Worm (Caenorhabditis elegans): ENCODE results near the gene cct-7.

Gene cct-7

DNA sequence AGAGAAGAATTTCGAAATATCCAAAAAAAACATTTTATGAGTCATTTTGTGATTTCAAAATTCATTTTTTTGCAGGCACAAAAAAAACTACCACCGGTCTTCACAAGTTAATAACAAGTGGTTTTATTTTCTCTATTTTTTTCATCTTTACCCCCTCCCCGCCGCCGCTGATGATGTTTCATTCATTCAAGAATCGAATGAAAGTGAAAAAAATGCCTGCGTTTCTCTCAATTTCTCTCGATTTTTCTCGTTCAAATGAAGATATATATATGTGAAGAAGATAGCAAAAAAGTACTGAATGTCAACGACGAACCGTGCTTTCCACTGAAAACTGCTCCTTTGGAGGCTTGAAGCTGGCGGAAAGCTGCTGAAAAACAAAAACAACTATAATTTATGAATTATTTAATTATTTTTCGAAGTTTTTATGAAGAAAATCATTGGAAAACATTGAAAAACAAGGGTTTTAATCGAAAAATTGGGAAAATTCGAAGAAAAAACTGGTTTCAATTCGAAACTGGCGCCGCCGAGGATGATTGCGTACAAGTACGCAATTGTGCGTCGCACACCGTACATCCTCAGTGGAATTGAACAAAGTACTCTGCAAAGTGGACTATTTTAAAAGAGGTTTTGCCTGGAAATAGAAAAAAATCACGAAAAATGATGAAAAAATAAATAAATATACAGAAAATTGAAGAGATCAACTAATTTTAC, 20.7 kb downstream of the cct-7 start, which contains the start of gene zig-11:
TSS of gene zig-11 (minus strand) at position 373 of the 711 bp plus-strand sequence.
- TF ChIP-seq egl-27 (tag; optimal IDR thresholded peaks at IDR 0.05), result no peak
- TF ChIP-seq nfya-1 (tag; optimal IDR thresholded peaks at IDR 0.05; ENCODE audit: insufficient read depth), result peak; percentile 49
- no peak for TF ChIP-seq nhr-25 (tag; optimal IDR thresholded peaks at IDR 0.05)
- TF ChIP-seq sea-2 (GFP tag; optimal IDR thresholded peaks at IDR 0.05), result no peak
- TF ChIP-seq lin-15B (tag; optimal IDR thresholded peaks at IDR 0.05), result peak; percentile 28
- no peak for TF ChIP-seq zag-1 (tag; optimal IDR thresholded peaks at IDR 0.05)
- no peak for TF ChIP-seq nhr-237 (tag; optimal IDR thresholded peaks at IDR 0.05)

DNA sequence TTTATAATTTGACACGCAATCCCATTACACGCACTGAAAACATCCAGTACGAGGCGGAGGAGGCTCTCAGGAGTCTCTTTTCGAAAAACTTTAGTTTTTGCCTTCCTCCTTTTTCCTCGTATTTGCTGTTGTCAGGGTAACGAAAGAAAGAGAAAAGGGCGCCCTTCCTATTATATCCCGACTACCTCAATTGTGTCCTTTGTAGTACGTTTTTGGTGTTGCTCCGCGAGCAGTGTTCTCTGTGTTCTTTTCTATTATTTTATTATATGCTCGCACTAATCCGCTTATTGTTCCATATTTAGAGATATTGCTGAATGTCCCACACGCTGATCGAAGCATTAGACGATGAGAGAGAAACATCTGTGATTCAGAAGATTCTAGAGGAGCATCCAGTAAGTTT, 23.4 kb downstream of the cct-7 start, which contains the start of gene nphp-2:
TSS of gene nphp-2 (plus strand) at position 301 of the 400 bp plus-strand sequence.
- TF ChIP-seq elt-1 (tag; optimal IDR thresholded peaks at IDR 0.05) (no peak), unc-62 (GFP tag; optimal IDR thresholded peaks at IDR 0.05) (no peak), pha-4 (tag; optimal IDR thresholded peaks at IDR 0.05) (no peak), ztf-11 (tag; optimal IDR thresholded peaks at IDR 0.05) (no peak), jun-1 (tag; optimal IDR thresholded peaks at IDR 0.05) (no peak), ceh-82 (tag; optimal IDR thresholded peaks at IDR 0.05) (no peak), sea-2 (GFP tag; optimal IDR thresholded peaks at IDR 0.05) (no peak), hmg-11 (tag; optimal IDR thresholded peaks at IDR 0.05) (no peak), aly-2 (tag; optimal IDR thresholded peaks at IDR 0.05) (no peak)

DNA sequence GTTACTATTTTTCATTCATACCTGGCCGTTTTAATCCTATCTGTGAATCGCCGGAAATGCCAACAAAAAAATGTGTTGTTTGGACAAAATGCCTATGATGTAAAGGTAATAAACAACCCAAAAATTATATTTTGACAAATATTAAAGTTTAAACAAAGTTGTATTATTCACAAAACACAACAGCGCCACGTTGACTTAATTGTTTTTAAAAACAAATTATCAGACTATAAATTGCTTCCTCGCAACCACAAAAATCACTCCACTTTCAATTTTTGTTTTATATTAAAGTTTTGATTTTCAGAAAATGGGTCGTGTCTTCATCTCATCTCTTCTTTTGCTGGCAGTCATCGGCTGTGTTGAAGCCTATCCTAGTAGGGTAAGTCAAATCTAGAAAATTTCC, 35.3 kb downstream of the cct-7 start, which contains the start of gene Y32G9A.5:
TSS of gene Y32G9A.5 (plus strand) at position 301 of the 400 bp plus-strand sequence.
- TF ChIP-seq lin-15B (tag; optimal IDR thresholded peaks at IDR 0.05) (no peak), hmg-11 (tag; optimal IDR thresholded peaks at IDR 0.05) (no peak)

DNA sequence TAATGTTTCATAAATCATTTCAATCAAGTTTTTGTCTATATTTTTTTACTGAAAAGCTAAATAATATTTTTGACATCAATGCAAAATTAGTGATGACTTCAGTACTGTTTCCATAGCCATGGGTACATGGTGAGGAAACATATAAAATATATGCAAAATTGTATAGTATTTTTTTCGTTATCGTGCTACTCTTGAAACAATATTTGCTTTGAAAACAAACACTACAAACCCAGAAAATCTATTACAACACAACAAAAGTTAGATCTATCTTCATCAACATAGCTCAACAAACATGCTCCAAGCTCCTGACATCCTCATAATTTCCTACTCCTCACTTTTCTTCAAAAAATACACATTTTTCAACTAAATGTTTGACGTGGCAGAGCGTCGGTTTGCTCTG, 36.5 kb downstream of the cct-7 start, which contains the start of gene srp-3:
TSS of gene srp-3 (plus strand) at position 301 of the 400 bp plus-strand sequence.
- TF ChIP-seq lin-39 (tag; optimal IDR thresholded peaks at IDR 0.05), result no peak

DNA sequence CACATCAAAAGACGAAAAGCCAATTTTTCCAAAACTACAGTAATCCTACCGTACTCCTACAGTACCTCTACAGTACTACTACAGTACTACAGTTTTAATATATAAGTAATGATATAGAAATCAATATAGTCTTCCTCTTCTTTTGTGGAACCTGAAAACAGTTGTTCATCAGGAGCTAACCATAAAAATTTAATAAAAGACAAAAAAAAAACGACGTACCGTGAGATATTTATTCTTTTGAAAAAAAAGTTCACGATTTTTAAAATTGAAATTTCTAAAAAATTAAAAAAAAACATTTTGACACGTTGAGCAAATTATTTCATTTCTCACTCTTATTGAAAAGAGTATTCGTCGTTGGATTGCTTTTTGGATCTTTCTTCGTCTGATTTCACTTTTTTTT, 39.1 kb downstream of the cct-7 start, which contains the start of gene Y32G9A.3:
TSS of gene Y32G9A.3 (plus strand) at position 301 of the 400 bp plus-strand sequence.
- TF ChIP-seq jun-1 (tag; optimal IDR thresholded peaks at IDR 0.05) (no peak), elt-2 (tag; optimal IDR thresholded peaks at IDR 0.05) (no peak), egl-27 (tag; optimal IDR thresholded peaks at IDR 0.05) (no peak)

DNA sequence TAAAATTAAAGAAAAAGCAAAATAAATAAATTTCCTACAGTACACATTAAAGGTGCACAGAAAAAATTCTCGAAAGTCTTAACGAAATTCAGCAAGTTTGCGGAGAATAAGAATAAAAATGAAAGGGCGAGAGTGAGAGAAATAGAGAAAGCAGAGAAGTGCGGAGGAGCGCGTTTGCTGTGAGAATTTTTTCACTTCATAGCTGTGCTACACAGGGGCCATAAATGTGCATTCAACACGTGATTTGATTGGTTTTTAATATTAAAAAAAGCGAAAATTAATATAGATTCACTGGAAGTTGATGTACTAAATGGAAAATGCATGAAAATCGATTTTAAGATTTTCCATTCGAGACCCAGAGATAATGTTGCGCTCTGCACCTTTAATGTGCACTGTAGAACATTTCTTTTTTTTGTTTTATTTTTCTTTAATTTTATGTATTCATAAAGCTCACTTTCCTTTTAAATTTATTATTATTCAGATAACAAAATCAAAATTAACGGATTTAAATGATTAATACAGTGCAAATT, 46.0 kb downstream of the cct-7 start, which contains the start of gene Y32G9A.2:
TSS of gene Y32G9A.2 (plus strand) at position 480 of the 530 bp plus-strand sequence.
- TF ChIP-seq lin-39 (tag; optimal IDR thresholded peaks at IDR 0.05) (peak; percentile 11), nhr-25 (tag; optimal IDR thresholded peaks at IDR 0.05) (peak; percentile 27), nfya-1 (tag; optimal IDR thresholded peaks at IDR 0.05; ENCODE audit: insufficient read depth) (peak; percentile 68), pqm-1 (tag; optimal IDR thresholded peaks at IDR 0.05) (peak; percentile 5), nhr-67 (tag; optimal IDR thresholded peaks at IDR 0.05) (no peak), R02D3.7 (tag; optimal IDR thresholded peaks at IDR 0.05) (no peak), lin-15B (tag; optimal IDR thresholded peaks at IDR 0.05) (peak; percentile 69), pha-4 (tag; optimal IDR thresholded peaks at IDR 0.05) (peak; percentile 24), hmg-11 (tag; optimal IDR thresholded peaks at IDR 0.05) (peak; percentile 44), nhr-23 (tag; optimal IDR thresholded peaks at IDR 0.05) (peak; percentile 11)

DNA sequence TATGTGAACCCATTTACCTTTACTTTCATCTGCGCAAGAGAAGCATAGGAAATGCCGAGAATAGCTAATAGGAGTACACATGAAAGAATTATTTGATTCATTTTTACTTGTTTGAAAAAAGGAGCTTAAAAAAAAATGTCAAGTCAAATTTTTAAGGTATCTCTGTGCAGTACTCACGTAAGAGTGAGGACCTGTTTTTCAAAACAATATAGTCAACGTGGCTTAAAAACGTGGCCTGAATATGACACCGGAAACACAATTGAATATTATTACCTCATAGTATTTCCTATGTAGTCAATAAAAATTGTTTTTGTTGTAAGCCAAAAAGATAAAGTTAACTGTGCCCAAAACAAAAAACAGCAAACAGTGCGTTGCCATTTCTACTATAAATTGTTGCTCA, 48.1 kb downstream of the cct-7 start, which contains the start of gene Y32G9A.12:
TSS of gene Y32G9A.12 (minus strand) at position 101 of the 400 bp plus-strand sequence.
- TF ChIP-seq fkh-10 (GFP tag; optimal IDR thresholded peaks at IDR 0.05) (no peak), egl-27 (tag; optimal IDR thresholded peaks at IDR 0.05) (no peak), fkh-2 (tag; optimal IDR thresholded peaks at IDR 0.05) (no peak), pqm-1 (tag; optimal IDR thresholded peaks at IDR 0.05) (no peak), snpc-4 (tag; optimal IDR thresholded peaks at IDR 0.05) (no peak), eor-1 (tag; optimal IDR thresholded peaks at IDR 0.05) (no peak), sea-2 (GFP tag; optimal IDR thresholded peaks at IDR 0.05) (no peak), mml-1 (tag; optimal IDR thresholded peaks at IDR 0.05) (no peak), unc-62 (GFP tag; optimal IDR thresholded peaks at IDR 0.05) (no peak), pha-4 (tag; optimal IDR thresholded peaks at IDR 0.05) (no peak), hmg-11 (tag; optimal IDR thresholded peaks at IDR 0.05) (no peak), tbx-2 (tag; optimal IDR thresholded peaks at IDR 0.05) (no peak), ztf-11 (tag; optimal IDR thresholded peaks at IDR 0.05) (no peak)
